Fruit fly (Drosophila melanogaster) whole organism, embryonic: ENCODE measurements around the gene CG10512.

Source experiments
- Abd-B ChIP-seq: fragments of 200-800 bp; sonication (Bioruptor generic); optimal IDR thresholded peaks from 2 replicates; lab custom pipeline; 2018; ENCODE audit warnings: missing biosample characterization, mild to moderate bottlenecking, missing genetic modification characterization, moderate library complexity
- Atf3 ChIP-seq: fragments of 200-800 bp; sonication (Bioruptor generic); optimal IDR thresholded peaks from 3 replicates; lab custom pipeline; 2016; ENCODE audit warnings: missing biosample characterization, missing genetic modification characterization
- Bdp1 ChIP-seq: fragments of 200-800 bp; sonication (Bioruptor generic); optimal IDR thresholded peaks from 3 replicates; lab custom pipeline; 2016; ENCODE audit warnings: missing biosample characterization, missing genetic modification characterization
- CG10366 ChIP-seq: fragments of 200-800 bp; sonication (Bioruptor generic); IDR thresholded peaks from 2 replicates; pipeline ENCODE4 v1.3.6; 2022; ENCODE audit warnings: missing biosample characterization, missing genetic modification characterization
- CG10431 ChIP-seq: fragments of 200-800 bp; sonication (Bioruptor generic); optimal IDR thresholded peaks from 3 replicates; lab custom pipeline; 2018; ENCODE audit warnings: missing biosample characterization, mild to moderate bottlenecking, missing genetic modification characterization
- CG11695 ChIP-seq: fragments of 200-800 bp; sonication (Bioruptor generic); IDR thresholded peaks from 3 replicates; pipeline ENCODE4 v1.3.6; 2022; ENCODE audit warnings: missing biosample characterization, missing genetic modification characterization
- CG11696 ChIP-seq: fragments of 200-800 bp; sonication (Bioruptor generic); IDR thresholded peaks from 2 replicates; pipeline ENCODE4 v1.3.6; 2022; ENCODE audit warnings: missing biosample characterization, missing genetic modification characterization
- CG12104 ChIP-seq: fragments of 200-800 bp; sonication (Bioruptor generic); optimal IDR thresholded peaks from 3 replicates; lab custom pipeline; 2016; ENCODE audit warnings: missing biosample characterization, missing genetic modification characterization
- CG17186 ChIP-seq: fragments of 200-800 bp; sonication (Bioruptor generic); optimal IDR thresholded peaks from 3 replicates; lab custom pipeline; 2017; ENCODE audit warnings: missing biosample characterization, missing genetic modification reagents, missing genetic modification characterization
- CG17359 ChIP-seq: fragments of 200-800 bp; sonication (Bioruptor generic); optimal IDR thresholded peaks from 3 replicates; lab custom pipeline; 2018; ENCODE audit warnings: missing biosample characterization, mild to moderate bottlenecking, missing genetic modification characterization, moderate library complexity
- CG2116 ChIP-seq: fragments of 200-800 bp; sonication (Bioruptor generic); optimal IDR thresholded peaks from 3 replicates; lab custom pipeline; 2018; ENCODE audit warnings: missing biosample characterization, mild to moderate bottlenecking, missing genetic modification characterization
- CG31388 ChIP-seq: fragments of 200-800 bp; sonication (Bioruptor generic); optimal IDR thresholded peaks from 2 replicates; lab custom pipeline; 2016; ENCODE audit warnings: missing biosample characterization, missing genetic modification characterization
- CG32767 ChIP-seq: fragments of 200-800 bp; sonication (Bioruptor generic); IDR thresholded peaks from 2 replicates; pipeline ENCODE4 v1.3.6; 2022; ENCODE audit warnings: missing biosample characterization, missing genetic modification characterization
- CG3838 ChIP-seq: fragments of 200-800 bp; sonication (Bioruptor generic); optimal IDR thresholded peaks from 3 replicates; lab custom pipeline; 2016; ENCODE audit warnings: missing biosample characterization, missing genetic modification characterization
- CG3847 ChIP-seq: fragments of 200-800 bp; sonication (Bioruptor generic); IDR thresholded peaks from 2 replicates; pipeline ENCODE4 v1.3.6; 2022; ENCODE audit warnings: missing biosample characterization, missing genetic modification characterization
- CG4424 ChIP-seq: fragments of 200-800 bp; sonication (Bioruptor generic); optimal IDR thresholded peaks from 3 replicates; lab custom pipeline; 2016; ENCODE audit warnings: missing biosample characterization, missing genetic modification characterization
- CG5953 ChIP-seq: fragments of 200-800 bp; sonication (Bioruptor generic); IDR thresholded peaks from 2 replicates; pipeline ENCODE4 v1.3.6; 2022; ENCODE audit warnings: missing biosample characterization, missing genetic modification characterization
- CG6175 ChIP-seq: fragments of 200-800 bp; sonication (Bioruptor generic); IDR thresholded peaks from 3 replicates; pipeline ENCODE4 v1.3.6; 2022; ENCODE audit warnings: missing biosample characterization, missing genetic modification characterization
- CG6791 ChIP-seq: fragments of 200-800 bp; sonication (Bioruptor generic); IDR thresholded peaks from 3 replicates; pipeline ENCODE4 v1.3.6; 2022; ENCODE audit warnings: missing biosample characterization, missing genetic modification characterization; ENCODE audit not compliant: partially characterized antibody
- CG7357 ChIP-seq: fragments of 200-800 bp; sonication (Bioruptor generic); IDR thresholded peaks from 3 replicates; pipeline ENCODE4 v1.3.6; 2022; ENCODE audit warnings: missing biosample characterization, missing genetic modification characterization
- CHES-1-like ChIP-seq: fragments of 200-800 bp; sonication (Bioruptor generic); optimal IDR thresholded peaks from 2 replicates; lab custom pipeline; 2016; ENCODE audit warnings: missing biosample characterization, missing genetic modification characterization
- Doc3 ChIP-seq: fragments of 200-800 bp; sonication (Bioruptor generic); IDR thresholded peaks from 3 replicates; pipeline ENCODE4 v1.3.6; 2022; ENCODE audit warnings: missing biosample characterization, missing genetic modification characterization; ENCODE audit not compliant: partially characterized antibody
- E2f1 ChIP-seq: fragments of 200-800 bp; sonication (Bioruptor generic); IDR thresholded peaks from 2 replicates; pipeline ENCODE4 v1.3.6; 2022; ENCODE audit warnings: missing biosample characterization, missing genetic modification characterization
- Elba2 ChIP-seq: fragments of 200-800 bp; sonication (Bioruptor generic); optimal IDR thresholded peaks from 3 replicates; lab custom pipeline; 2016; ENCODE audit warnings: missing biosample characterization, missing genetic modification characterization
- Ets65A ChIP-seq: fragments of 200-800 bp; sonication (Bioruptor generic); peaks from one replicate; lab custom pipeline; 2016; ENCODE audit warnings: missing biosample characterization, missing genetic modification characterization
- Fer3 ChIP-seq: fragments of 200-800 bp; sonication (Bioruptor generic); optimal IDR thresholded peaks from 2 replicates; lab custom pipeline; 2018; ENCODE audit warnings: missing biosample characterization, mild to moderate bottlenecking, missing genetic modification characterization, moderate library complexity
- Lhr ChIP-seq: fragments of 200-800 bp; sonication (Bioruptor generic); optimal IDR thresholded peaks from 3 replicates; lab custom pipeline; 2017; ENCODE audit warnings: mild to moderate bottlenecking, missing biosample characterization, missing genetic modification reagents, missing genetic modification characterization
- MBD-R2 ChIP-seq: fragments of 200-800 bp; sonication (Bioruptor generic); IDR thresholded peaks from 2 replicates; pipeline ENCODE4 v1.3.6; 2022; ENCODE audit warnings: missing biosample characterization, missing genetic modification characterization
- Mes4 ChIP-seq: fragments of 200-800 bp; sonication (Bioruptor generic); optimal IDR thresholded peaks from 2 replicates; lab custom pipeline; 2016; ENCODE audit warnings: missing biosample characterization, missing genetic modification characterization
- NFAT ChIP-seq: fragments of 200-800 bp; sonication (Bioruptor generic); IDR thresholded peaks from 2 replicates; pipeline ENCODE4 v1.3.6; 2022; ENCODE audit warnings: missing biosample characterization, missing genetic modification characterization
- NfI ChIP-seq: fragments of 200-800 bp; sonication (Bioruptor generic); optimal IDR thresholded peaks from 3 replicates; lab custom pipeline; 2018; ENCODE audit warnings: missing biosample characterization, mild to moderate bottlenecking, missing genetic modification characterization, moderate library complexity
- Optix ChIP-seq: fragments of 200-800 bp; sonication (Bioruptor generic); IDR thresholded peaks from 3 replicates; pipeline ENCODE4 v1.3.6; 2022; ENCODE audit warnings: missing biosample characterization, missing genetic modification characterization
- YL-1 ChIP-seq: fragments of 200-800 bp; sonication (Bioruptor generic); optimal IDR thresholded peaks from 3 replicates; lab custom pipeline; 2017; ENCODE audit warnings: missing biosample characterization, mild to moderate bottlenecking, missing genetic modification characterization
- ap ChIP-seq: fragments of 200-800 bp; sonication (Bioruptor generic); IDR thresholded peaks from 2 replicates; pipeline ENCODE4 v1.3.6; 2022; ENCODE audit warnings: missing biosample characterization, missing genetic modification characterization
- bsh ChIP-seq, 2 experiments: fragments of 200-800 bp; sonication (Bioruptor generic); optimal IDR thresholded peaks; 2 replicates each; lab custom pipeline; 2017 to 2018; ENCODE audit warnings: mild to moderate bottlenecking in 2 of 2, missing biosample characterization in 2 of 2, missing genetic modification characterization in 2 of 2, moderate library complexity in 1 of 2
- cas ChIP-seq: fragments of 200-800 bp; sonication (Bioruptor generic); IDR thresholded peaks from 2 replicates; pipeline ENCODE4 v1.3.6; 2022; ENCODE audit warnings: missing biosample characterization, missing genetic modification characterization
- dm ChIP-seq: fragments of 200-800 bp; sonication (Bioruptor generic); optimal IDR thresholded peaks from 3 replicates; lab custom pipeline; 2016; ENCODE audit warnings: missing biosample characterization, missing genetic modification characterization
- dmrt99B ChIP-seq: fragments of 200-800 bp; sonication (Bioruptor generic); optimal IDR thresholded peaks from 2 replicates; lab custom pipeline; 2018; ENCODE audit warnings: missing biosample characterization, mild to moderate bottlenecking, missing genetic modification characterization, moderate library complexity
- eyg ChIP-seq: fragments of 200-800 bp; sonication (Bioruptor generic); optimal IDR thresholded peaks from 3 replicates; lab custom pipeline; 2016; ENCODE audit warnings: missing biosample characterization, missing genetic modification characterization
- fd102C ChIP-seq: fragments of 200-800 bp; sonication (Bioruptor generic); optimal IDR thresholded peaks from 2 replicates; lab custom pipeline; 2018; ENCODE audit warnings: missing biosample characterization, mild to moderate bottlenecking, missing genetic modification characterization, moderate library complexity
- fru ChIP-seq: fragments of >200 bp; optimal IDR thresholded peaks from 2 replicates; lab custom pipeline; 2017
- gt ChIP-seq: fragments of 200-800 bp; sonication (Bioruptor generic); IDR thresholded peaks from 2 replicates; pipeline ENCODE4 v1.3.6; 2022; ENCODE audit warnings: missing biosample characterization, missing genetic modification characterization
- hkb ChIP-seq, 2 experiments: fragments of 200-800 bp in 1 of 2; fragments of >200 bp in 1 of 2; sonication (Bioruptor generic) in 1 of 2; IDR thresholded peaks in 1 of 2; optimal IDR thresholded peaks in 1 of 2; 2 replicates each; pipeline versions ENCODE4 v1.3.6 to Lab custom; 2017 to 2022; ENCODE audit warnings: missing biosample characterization in 1 of 2, missing genetic modification characterization in 1 of 2
- lbe ChIP-seq: fragments of 200-800 bp; sonication (Bioruptor generic); optimal IDR thresholded peaks from 2 replicates; lab custom pipeline; 2016; ENCODE audit warnings: missing biosample characterization, mild to moderate bottlenecking, missing genetic modification characterization
- lilli ChIP-seq: fragments of 200-800 bp; sonication (Bioruptor generic); optimal IDR thresholded peaks from 3 replicates; lab custom pipeline; 2016; ENCODE audit warnings: missing biosample characterization, missing genetic modification characterization
- pho ChIP-seq: fragments of 200-800 bp; sonication (Bioruptor generic); optimal IDR thresholded peaks from 2 replicates; lab custom pipeline; 2016; ENCODE audit warnings: missing biosample characterization, missing genetic modification characterization
- pzg ChIP-seq: fragments of 200-800 bp; sonication (Bioruptor generic); optimal IDR thresholded peaks from 3 replicates; lab custom pipeline; 2018; ENCODE audit warnings: missing biosample characterization, mild to moderate bottlenecking, missing genetic modification characterization, moderate library complexity
- sens ChIP-seq: fragments of 200-800 bp; sonication (Bioruptor generic); peaks from one replicate; lab custom pipeline; 2016; ENCODE audit warnings: missing biosample characterization, missing genetic modification characterization
- trem ChIP-seq: fragments of 200-800 bp; optimal IDR thresholded peaks from 3 replicates; lab custom pipeline; 2019; ENCODE audit warnings: missing biosample characterization, mild to moderate bottlenecking, missing genetic modification characterization, moderate library complexity
- vnd ChIP-seq: fragments of 200-800 bp; sonication (Bioruptor generic); IDR thresholded peaks from 3 replicates; pipeline ENCODE4 v1.3.6; 2022; ENCODE audit warnings: missing biosample characterization, missing genetic modification characterization; ENCODE audit not compliant: partially characterized antibody
- yki ChIP-seq: fragments of >200 bp; optimal IDR thresholded peaks from 3 replicates; lab custom pipeline; 2018

Gene CG10512

DNA sequence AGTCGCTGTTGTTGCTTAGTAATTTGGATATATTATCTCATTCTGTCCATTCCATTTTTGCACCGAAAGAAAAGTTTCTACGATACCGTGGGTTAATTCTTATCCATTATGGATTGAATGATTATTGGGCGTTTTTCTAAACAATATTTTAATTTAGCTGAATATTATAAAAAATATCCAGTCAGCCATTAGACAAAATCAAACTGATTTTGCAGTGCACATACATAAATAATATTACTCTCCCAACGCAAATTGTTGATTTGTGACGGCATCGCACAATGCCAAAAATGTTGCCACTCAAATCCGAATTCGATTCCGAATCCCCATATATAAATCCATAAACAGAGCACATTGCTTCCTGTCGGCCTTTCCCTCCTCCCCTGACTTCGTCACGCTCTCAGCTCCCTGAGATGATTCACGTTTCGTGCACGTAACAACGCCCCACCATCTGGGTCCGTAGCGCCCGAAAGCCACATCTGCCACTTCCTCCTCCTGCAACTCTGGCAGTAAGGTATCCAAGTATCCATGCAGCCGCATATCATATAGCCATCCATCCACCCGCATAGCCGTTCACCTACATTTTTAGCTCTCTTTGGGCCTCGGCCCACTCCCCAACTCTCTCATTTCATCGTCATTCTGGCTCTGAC lies 25.7 kb upstream of the CG10512 start (continued):
- peak; percentile 68 for TF ChIP-seq E2f1
- TF ChIP-seq CG10431 (GFP tag; lab: Kevin White, UChicago): no peak
- no peak for TF ChIP-seq vnd
- no peak for TF ChIP-seq Mes4 (GFP tag; lab: Kevin White, UChicago)
- TF ChIP-seq Ets65A (GFP tag; lab: Kevin White, UChicago): no peak
- TF ChIP-seq yki (lab: Kevin White, UChicago): no peak
- TF ChIP-seq CG2116 (GFP tag; lab: Kevin White, UChicago): peak; percentile 36
- TF ChIP-seq ap (GFP tag; lab: Robert Waterston, UW): 0 out of 2 replicates have a peak, but pooled peaks have one; percentile 35
- no peak for TF ChIP-seq CG17186 (GFP tag; lab: Kevin White, UChicago)
- TF ChIP-seq lilli: peak; percentile 80
- TF ChIP-seq NfI (GFP tag; lab: Kevin White, UChicago): peak; percentile 61
- TF ChIP-seq Elba2 (GFP tag; lab: Kevin White, UChicago): no peak
- no peak for TF ChIP-seq trem
- TF ChIP-seq pho (GFP tag; lab: Kevin White, UChicago): peak; percentile 77
- peak; percentile 35; the same call in 1 of the 2 replicates for TF ChIP-seq MBD-R2
- TF ChIP-seq CG6791: no peak
- TF ChIP-seq fru (lab: Kevin White, UChicago): no peak
- TF ChIP-seq CG7357: peak; percentile 51; the same call in 2 of the 3 replicates
- peak; percentile 51 for TF ChIP-seq CG4424 (GFP tag; lab: Kevin White, UChicago)
- TF ChIP-seq YL-1 (GFP tag; lab: Kevin White, UChicago): no peak
- peak; percentile 53 for TF ChIP-seq Atf3
- TF ChIP-seq NFAT (GFP tag; lab: Robert Waterston, UW): peak; percentile 81
- peak; percentile 27 for TF ChIP-seq eyg
- no peak for TF ChIP-seq CG5953
- no peak for TF ChIP-seq dmrt99B (tag; lab: Kevin White, UChicago)
- peak; percentile 37; the same call in 1 of the 3 replicates for TF ChIP-seq CG6175 (GFP tag; lab: Robert Waterston, UW)
- TF ChIP-seq dm (GFP tag; lab: Kevin White, UChicago): no peak
- TF ChIP-seq CG17359: peak; percentile 49
- no peak for TF ChIP-seq fd102C
- peak; percentile 30 for TF ChIP-seq Bdp1 (GFP tag; lab: Kevin White, UChicago)
- no peak for TF ChIP-seq Doc3 (GFP tag; lab: Robert Waterston, UW)
- TF ChIP-seq CG32767: peak; percentile 22; the same call in 1 of the 2 replicates
- peak; percentile 52; the same call in 1 of the 2 replicates for TF ChIP-seq cas
- TF ChIP-seq CHES-1-like (GFP tag; lab: Kevin White, UChicago): peak; percentile 30
- peak; percentile 79; the same call in 2 of the 3 replicates for TF ChIP-seq CG11695 (GFP tag; lab: Robert Waterston, UW)
- TF ChIP-seq Lhr (GFP tag; lab: Kevin White, UChicago): no peak
- TF ChIP-seq Fer3 (tag; lab: Kevin White, UChicago): peak; percentile 83
- no peak for TF ChIP-seq CG3838 (GFP tag; lab: Kevin White, UChicago)
- TF ChIP-seq CG12104 (GFP tag; lab: Kevin White, UChicago): peak; percentile 30
- TF ChIP-seq CG3847: peak; percentile 85
- TF ChIP-seq Optix (GFP tag; lab: Robert Waterston, UW): no peak
- no peak for TF ChIP-seq gt (GFP tag; lab: Robert Waterston, UW)
- no peak for TF ChIP-seq bsh (GFP tag; optimal IDR thresholded peaks at IDR 0.05; lab: Kevin White, UChicago)
- no peak for TF ChIP-seq hkb (optimal IDR thresholded peaks at IDR 0.05; lab: Kevin White, UChicago)
- TF ChIP-seq hkb (GFP tag; IDR thresholded peaks at IDR 0.05; lab: Robert Waterston, UW): peak; percentile 66
- TF ChIP-seq CG31388 (GFP tag; lab: Kevin White, UChicago): no peak
- peak; percentile 11 for TF ChIP-seq sens (GFP tag; lab: Kevin White, UChicago)
- TF ChIP-seq CG10366 (GFP tag; lab: Robert Waterston, UW): peak; percentile 66
- peak; percentile 1 for TF ChIP-seq Abd-B (GFP tag; lab: Kevin White, UChicago)
- no peak for TF ChIP-seq lbe (GFP tag; lab: Kevin White, UChicago)
- TF ChIP-seq CG11696 (GFP tag; lab: Robert Waterston, UW): peak; percentile 40; the same call in 1 of the 2 replicates
- TF ChIP-seq pzg (GFP tag; lab: Kevin White, UChicago): no peak
